Fruit fly (Drosophila melanogaster) whole organism, embryonic: ENCODE data around the gene g.
A peak's percentile ranks its signal among the peaks of the same experiment; 100 is the strongest.

Experiments
- Asciz ChIP-seq: fragments of 200-800 bp; sonication (Bioruptor generic); optimal IDR thresholded peaks from 2 replicates; lab custom pipeline; 2017; ENCODE audit warnings: missing biosample characterization, mild to moderate bottlenecking, missing genetic modification characterization, missing genetic modification reagents
- Atf3 ChIP-seq: fragments of 200-800 bp; sonication (Bioruptor generic); optimal IDR thresholded peaks from 3 replicates; lab custom pipeline; 2016; ENCODE audit warnings: missing biosample characterization, missing genetic modification characterization
- CG10654 ChIP-seq: fragments of 200-800 bp; sonication (Bioruptor generic); optimal IDR thresholded peaks from 2 replicates; lab custom pipeline; 2016; ENCODE audit warnings: missing biosample characterization, missing genetic modification characterization
- CG11696 ChIP-seq: fragments of 200-800 bp; sonication (Bioruptor generic); IDR thresholded peaks from 2 replicates; pipeline ENCODE4 v1.3.6; 2022; ENCODE audit warnings: missing biosample characterization, missing genetic modification characterization
- CG12155 ChIP-seq: fragments of 200-800 bp; sonication (Bioruptor generic); optimal IDR thresholded peaks from 3 replicates; lab custom pipeline; 2016; ENCODE audit warnings: missing biosample characterization, missing genetic modification characterization
- CG12219 ChIP-seq: fragments of 200-800 bp; sonication (Bioruptor generic); optimal IDR thresholded peaks from 3 replicates; lab custom pipeline; 2018; ENCODE audit warnings: missing biosample characterization, mild to moderate bottlenecking, missing genetic modification characterization
- CG12942 ChIP-seq: fragments of 200-800 bp; sonication (Bioruptor generic); optimal IDR thresholded peaks from 3 replicates; lab custom pipeline; 2016; ENCODE audit warnings: missing biosample characterization, missing genetic modification characterization
- CG14014 ChIP-seq: fragments of 200-800 bp; sonication (Bioruptor generic); IDR thresholded peaks from 2 replicates; pipeline ENCODE4 v1.3.6; 2022; ENCODE audit warnings: missing biosample characterization, missing genetic modification characterization
- CG16815 ChIP-seq: fragments of 200-800 bp; sonication (Bioruptor generic); optimal IDR thresholded peaks from 3 replicates; lab custom pipeline; 2017; ENCODE audit warnings: missing biosample characterization, mild to moderate bottlenecking, missing genetic modification characterization
- CG17802 ChIP-seq: fragments of 200-800 bp; sonication (Bioruptor generic); optimal IDR thresholded peaks from 2 replicates; lab custom pipeline; 2018; ENCODE audit warnings: missing biosample characterization, mild to moderate bottlenecking, missing genetic modification characterization, moderate library complexity
- CG2120 ChIP-seq: fragments of 200-800 bp; sonication (Bioruptor generic); optimal IDR thresholded peaks from 3 replicates; lab custom pipeline; 2016; ENCODE audit warnings: missing biosample characterization, missing genetic modification characterization
- CG2678 ChIP-seq: fragments of 200-800 bp; sonication (Bioruptor generic); optimal IDR thresholded peaks from 3 replicates; lab custom pipeline; 2019; ENCODE audit warnings: missing biosample characterization, mild to moderate bottlenecking, missing genetic modification characterization, moderate library complexity
- CG2875 ChIP-seq: fragments of 200-800 bp; sonication (Bioruptor generic); optimal IDR thresholded peaks from 2 replicates; lab custom pipeline; 2017; ENCODE audit warnings: missing biosample characterization, mild to moderate bottlenecking, missing genetic modification characterization, missing genetic modification reagents
- CG31224 ChIP-seq: fragments of 200-800 bp; sonication (Bioruptor generic); IDR thresholded peaks from 2 replicates; pipeline ENCODE4 v1.3.6; 2022; ENCODE audit warnings: missing biosample characterization, missing genetic modification characterization
- CG3163 ChIP-seq: fragments of 200-800 bp; sonication (Bioruptor generic); optimal IDR thresholded peaks from 3 replicates; lab custom pipeline; 2016; ENCODE audit warnings: missing biosample characterization, missing genetic modification characterization
- CG3281 ChIP-seq: fragments of 200-800 bp; sonication (Bioruptor generic); optimal IDR thresholded peaks from 3 replicates; lab custom pipeline; 2017; ENCODE audit warnings: missing biosample characterization, mild to moderate bottlenecking, missing genetic modification characterization
- CG3726 ChIP-seq: fragments of 200-800 bp; sonication (Bioruptor generic); IDR thresholded peaks from 3 replicates; pipeline ENCODE4, ENCODE4 v1.3.6; 2022; ENCODE audit warnings: missing biosample characterization, missing genetic modification characterization
- CG6175 ChIP-seq: fragments of 200-800 bp; sonication (Bioruptor generic); IDR thresholded peaks from 3 replicates; pipeline ENCODE4 v1.3.6; 2022; ENCODE audit warnings: missing biosample characterization, missing genetic modification characterization
- CG7271 ChIP-seq: fragments of 200-800 bp; sonication (Bioruptor generic); optimal IDR thresholded peaks from 2 replicates; lab custom pipeline; 2018; ENCODE audit warnings: missing biosample characterization, mild to moderate bottlenecking, missing genetic modification characterization, moderate library complexity
- CG7357 ChIP-seq: fragments of 200-800 bp; sonication (Bioruptor generic); IDR thresholded peaks from 3 replicates; pipeline ENCODE4 v1.3.6; 2022; ENCODE audit warnings: missing biosample characterization, missing genetic modification characterization
- CG8388 ChIP-seq: fragments of 200-800 bp; sonication (Bioruptor generic); optimal IDR thresholded peaks from 2 replicates; lab custom pipeline; 2019; ENCODE audit warnings: missing biosample characterization, mild to moderate bottlenecking, missing genetic modification characterization, moderate library complexity
- CG8924 ChIP-seq: fragments of 200-800 bp; optimal IDR thresholded peaks from 3 replicates; lab custom pipeline; 2019; ENCODE audit warnings: missing biosample characterization, mild to moderate bottlenecking, missing genetic modification characterization, moderate library complexity
- CG9215 ChIP-seq: fragments of 200-800 bp; sonication (Bioruptor generic); IDR thresholded peaks from 2 replicates; pipeline ENCODE4 v1.3.6; 2022; ENCODE audit warnings: missing biosample characterization, missing genetic modification characterization
- CG9727 ChIP-seq: fragments of 200-800 bp; sonication (Bioruptor generic); optimal IDR thresholded peaks from 3 replicates; lab custom pipeline; 2017; ENCODE audit warnings: missing biosample characterization, mild to moderate bottlenecking, missing genetic modification characterization
- CG9932 ChIP-seq: fragments of 200-800 bp; sonication (Bioruptor generic); IDR thresholded peaks from 2 replicates; pipeline ENCODE4 v1.3.6; 2022; ENCODE audit warnings: missing biosample characterization, missing genetic modification characterization
- CTCF ChIP-seq: fragments of 200-800 bp; sonication (Bioruptor generic); optimal IDR thresholded peaks from 2 replicates; lab custom pipeline; 2017; ENCODE audit warnings: missing biosample characterization, mild to moderate bottlenecking, missing genetic modification characterization, moderate library complexity
- Doc2 ChIP-seq: fragments of 200-800 bp; sonication (Bioruptor generic); IDR thresholded peaks from 2 replicates; pipeline ENCODE4 v1.3.6; 2022; ENCODE audit warnings: missing biosample characterization, missing genetic modification characterization
- E2f1 ChIP-seq: fragments of 200-800 bp; sonication (Bioruptor generic); IDR thresholded peaks from 2 replicates; pipeline ENCODE4 v1.3.6; 2022; ENCODE audit warnings: missing biosample characterization, missing genetic modification characterization
- Ets97D ChIP-seq: fragments of 200-800 bp; sonication (Bioruptor generic); optimal IDR thresholded peaks from 3 replicates; lab custom pipeline; 2016; ENCODE audit warnings: missing biosample characterization, missing genetic modification characterization
- HLH3B ChIP-seq: fragments of 200-800 bp; sonication (Bioruptor generic); IDR thresholded peaks from 2 replicates; pipeline ENCODE4 v1.3.6; 2022; ENCODE audit warnings: missing biosample characterization, missing genetic modification characterization
- Mes4 ChIP-seq: fragments of 200-800 bp; sonication (Bioruptor generic); optimal IDR thresholded peaks from 2 replicates; lab custom pipeline; 2016; ENCODE audit warnings: missing biosample characterization, missing genetic modification characterization
- NC2α ChIP-seq: fragments of 200-800 bp; sonication (Bioruptor generic); optimal IDR thresholded peaks from 2 replicates; lab custom pipeline; 2016; ENCODE audit warnings: missing biosample characterization, missing genetic modification characterization
- Oli ChIP-seq: fragments of 200-800 bp; sonication (Bioruptor generic); optimal IDR thresholded peaks from 2 replicates; lab custom pipeline; 2018; ENCODE audit warnings: missing biosample characterization, mild to moderate bottlenecking, missing genetic modification characterization, moderate library complexity
- Sin3A ChIP-seq: fragments of >200 bp; optimal IDR thresholded peaks from 2 replicates; lab custom pipeline; 2018
- Ssrp ChIP-seq: fragments of 200-800 bp; sonication (Bioruptor generic); optimal IDR thresholded peaks from 2 replicates; lab custom pipeline; 2018; ENCODE audit warnings: missing biosample characterization, mild to moderate bottlenecking, missing genetic modification characterization, moderate library complexity
- Vsx1 ChIP-seq: fragments of 200-800 bp; sonication (Bioruptor generic); optimal IDR thresholded peaks from 2 replicates; lab custom pipeline; 2017; ENCODE audit warnings: missing biosample characterization, mild to moderate bottlenecking, missing genetic modification characterization, missing genetic modification reagents
- ac ChIP-seq: fragments of 200-800 bp; sonication (Bioruptor generic); optimal IDR thresholded peaks from 3 replicates; lab custom pipeline; 2017; ENCODE audit warnings: missing biosample characterization, mild to moderate bottlenecking, missing genetic modification characterization
- croc ChIP-seq: fragments of 200-800 bp; sonication (Bioruptor generic); conservative IDR thresholded peaks from 3 replicates; pipeline ENCODE4 v1.3.6; 2022; ENCODE audit warnings: missing biosample characterization, missing genetic modification characterization
- danr ChIP-seq: fragments of 200-800 bp; sonication (Bioruptor generic); IDR thresholded peaks from 2 replicates; pipeline ENCODE4 v1.3.6; 2022; ENCODE audit warnings: missing biosample characterization, missing genetic modification characterization
- dati ChIP-seq: fragments of 200-800 bp; sonication (Bioruptor generic); IDR thresholded peaks from 2 replicates; pipeline ENCODE4 v1.3.6; 2022; ENCODE audit warnings: missing biosample characterization, missing genetic modification characterization
- fd102C ChIP-seq: fragments of 200-800 bp; sonication (Bioruptor generic); optimal IDR thresholded peaks from 2 replicates; lab custom pipeline; 2018; ENCODE audit warnings: missing biosample characterization, mild to moderate bottlenecking, missing genetic modification characterization, moderate library complexity
- hb ChIP-seq: fragments of 200-800 bp; sonication (Bioruptor generic); IDR thresholded peaks from 3 replicates; pipeline ENCODE4 v1.3.6; 2022; ENCODE audit warnings: missing biosample characterization, missing genetic modification characterization; ENCODE audit not compliant: partially characterized antibody
- mirr ChIP-seq: fragments of 200-800 bp; sonication (Bioruptor generic); optimal IDR thresholded peaks from 3 replicates; lab custom pipeline; 2018; ENCODE audit warnings: missing biosample characterization, mild to moderate bottlenecking, missing genetic modification characterization
- nerfin-2 ChIP-seq: fragments of 200-800 bp; sonication (Bioruptor generic); IDR thresholded peaks from 2 replicates; pipeline ENCODE4 v1.3.6; 2022; ENCODE audit warnings: missing biosample characterization, missing genetic modification characterization; ENCODE audit not compliant: partially characterized antibody
- nom ChIP-seq: fragments of 200-800 bp; sonication (Bioruptor generic); optimal IDR thresholded peaks from 2 replicates; lab custom pipeline; 2017; ENCODE audit warnings: missing biosample characterization, missing genetic modification characterization, mild to moderate bottlenecking, moderate library complexity, missing genetic modification reagents
- pb ChIP-seq: fragments of 200-800 bp; sonication (Bioruptor generic); optimal IDR thresholded peaks from 3 replicates; lab custom pipeline; 2016; ENCODE audit warnings: missing biosample characterization, missing genetic modification characterization
- pnt ChIP-seq: fragments of 200-800 bp; sonication (Bioruptor generic); optimal IDR thresholded peaks from 3 replicates; lab custom pipeline; 2016; ENCODE audit warnings: missing biosample characterization, missing genetic modification characterization
- run ChIP-seq: fragments of 200-800 bp; sonication (Bioruptor generic); optimal IDR thresholded peaks from 3 replicates; lab custom pipeline; 2018; ENCODE audit warnings: missing biosample characterization, mild to moderate bottlenecking, missing genetic modification characterization
- schlank ChIP-seq: fragments of 200-800 bp; sonication (Bioruptor generic); optimal IDR thresholded peaks from 2 replicates; lab custom pipeline; 2018; ENCODE audit warnings: missing biosample characterization, mild to moderate bottlenecking, missing genetic modification characterization
- sqz ChIP-seq: fragments of 200-800 bp; sonication (Bioruptor generic); optimal IDR thresholded peaks from 3 replicates; lab custom pipeline; 2018; ENCODE audit warnings: missing biosample characterization, mild to moderate bottlenecking, missing genetic modification characterization
- stc ChIP-seq: fragments of 200-800 bp; sonication (Bioruptor generic); IDR thresholded peaks from 2 replicates; pipeline ENCODE4 v1.3.6; 2022; ENCODE audit warnings: missing biosample characterization, missing genetic modification characterization
- tup ChIP-seq: fragments of 200-800 bp; sonication (Bioruptor generic); optimal IDR thresholded peaks from 2 replicates; lab custom pipeline; 2016; ENCODE audit warnings: missing biosample characterization, mild to moderate bottlenecking, missing genetic modification characterization, moderate library complexity
- twi ChIP-seq: fragments of 200-800 bp; optimal IDR thresholded peaks from 2 replicates; lab custom pipeline; 2019; ENCODE audit warnings: missing biosample characterization, mild to moderate bottlenecking, missing genetic modification characterization, moderate library complexity
- wek ChIP-seq: fragments of 200-800 bp; sonication (Bioruptor generic); optimal IDR thresholded peaks from 3 replicates; lab custom pipeline; 2018; ENCODE audit warnings: missing biosample characterization, mild to moderate bottlenecking, missing genetic modification characterization, moderate library complexity

The g gene

DNA sequence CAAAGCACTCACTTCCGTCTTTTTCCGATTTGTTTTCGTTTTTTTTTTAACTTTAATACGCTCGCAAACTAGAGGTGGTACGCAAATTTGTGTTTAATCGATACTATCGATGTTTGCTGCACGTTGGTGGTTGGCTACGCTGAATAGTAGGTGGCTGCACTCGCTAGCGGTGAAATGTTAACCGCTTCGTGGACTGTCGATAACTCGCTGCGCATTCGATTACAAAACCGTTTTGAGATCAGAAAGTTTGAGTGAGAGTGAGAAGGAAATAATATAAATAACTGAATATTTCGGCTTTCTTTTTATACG lies at the start of gene g (continued):
- TF ChIP-seq CG3163 (GFP tag; lab: Kevin White, UChicago) (no peak), nom (GFP tag; lab: Kevin White, UChicago) (no peak), CG10654 (GFP tag; lab: Kevin White, UChicago) (no peak), CG2875 (GFP tag; lab: Kevin White, UChicago) (no peak), twi (tag; lab: Kevin White, UChicago) (no peak), Ets97D (peak; percentile 83), CG31224 (GFP tag; lab: Robert Waterston, UW) (no peak), CG3281 (GFP tag; lab: Kevin White, UChicago) (no peak), CG16815 (GFP tag; lab: Kevin White, UChicago) (no peak), run (no peak), sqz (GFP tag; lab: Kevin White, UChicago) (peak; percentile 74), E2f1 (GFP tag; lab: Robert Waterston, UW) (no peak), CG7357 (GFP tag; lab: Robert Waterston, UW) (no peak), CG2678 (tag; lab: Kevin White, UChicago) (no peak), Atf3 (GFP tag; lab: Kevin White, UChicago) (no peak), CG9727 (GFP tag; lab: Kevin White, UChicago) (no peak), CG6175 (GFP tag; lab: Robert Waterston, UW) (no peak), pb (GFP tag; lab: Kevin White, UChicago) (no peak), wek (GFP tag; lab: Kevin White, UChicago) (no peak), CG9215 (GFP tag; lab: Robert Waterston, UW) (no peak), schlank (tag; lab: Kevin White, UChicago) (no peak), HLH3B (no peak), CG17802 (tag; lab: Kevin White, UChicago) (no peak), fd102C (no peak), CTCF (no peak), nerfin-2 (peak; percentile 83), CG12155 (GFP tag; lab: Kevin White, UChicago) (no peak), Ssrp (tag; lab: Kevin White, UChicago) (no peak), CG7271 (no peak), Vsx1 (GFP tag; lab: Kevin White, UChicago) (no peak), dati (GFP tag; lab: Robert Waterston, UW) (no peak), Mes4 (GFP tag; lab: Kevin White, UChicago) (no peak), tup (no peak), pnt (GFP tag; lab: Kevin White, UChicago) (no peak), CG9932 (GFP tag; lab: Robert Waterston, UW) (peak; percentile 42; the same call in 1 of the 2 replicates), CG2120 (GFP tag; lab: Kevin White, UChicago) (peak; percentile 51), CG12942 (GFP tag; lab: Kevin White, UChicago) (no peak), CG11696 (GFP tag; lab: Robert Waterston, UW) (no peak), croc (no peak), Asciz (GFP tag; lab: Kevin White, UChicago) (no peak), CG14014 (GFP tag; lab: Robert Waterston, UW) (no peak), ac (GFP tag; lab: Kevin White, UChicago) (no peak), danr (GFP tag; lab: Robert Waterston, UW) (no peak), Doc2 (GFP tag; lab: Robert Waterston, UW) (no peak), CG8924 (tag; lab: Kevin White, UChicago) (no peak), NC2α (GFP tag; lab: Kevin White, UChicago) (no peak), CG8388 (GFP tag; lab: Kevin White, UChicago) (no peak), stc (GFP tag; lab: Robert Waterston, UW) (no peak), Oli (tag; lab: Kevin White, UChicago) (no peak), CG12219 (GFP tag; lab: Kevin White, UChicago) (no peak), hb (GFP tag; lab: Robert Waterston, UW) (peak; percentile 87), mirr (no peak), Sin3A (lab: Kevin White, UChicago) (peak; percentile 69), CG3726 (GFP tag; lab: Robert Waterston, UW) (no peak)
